Fruit fly (Drosophila melanogaster) whole organism: ENCODE measurements around the gene gig.

Experiments
- CG8478 ChIP-seq: fragments of >200 bp; optimal IDR thresholded peaks from 2 replicates; lab custom pipeline; 2018; ENCODE audit warnings: inconsistent platforms
- Dll ChIP-seq: fragments of >200 bp; optimal IDR thresholded peaks from 2 replicates; lab custom pipeline; 2017
- EcR ChIP-seq, 2 experiments: fragments of >200 bp; optimal IDR thresholded peaks; 2 replicates each; lab custom pipeline; 2017; ENCODE audit warnings: missing biosample characterization in 2 of 2, missing genetic modification characterization in 2 of 2, missing genetic modification reagents in 2 of 2
- pan ChIP-seq: fragments of >200 bp; optimal IDR thresholded peaks from 2 replicates; lab custom pipeline; 2017
- psq ChIP-seq: fragments of >200 bp; optimal IDR thresholded peaks from 2 replicates; lab custom pipeline; 2017
- usp ChIP-seq: fragments of >200 bp; optimal IDR thresholded peaks from 2 replicates; lab custom pipeline; 2017; ENCODE audit warnings: missing biosample characterization, missing genetic modification characterization, mixed read lengths

DNA sequence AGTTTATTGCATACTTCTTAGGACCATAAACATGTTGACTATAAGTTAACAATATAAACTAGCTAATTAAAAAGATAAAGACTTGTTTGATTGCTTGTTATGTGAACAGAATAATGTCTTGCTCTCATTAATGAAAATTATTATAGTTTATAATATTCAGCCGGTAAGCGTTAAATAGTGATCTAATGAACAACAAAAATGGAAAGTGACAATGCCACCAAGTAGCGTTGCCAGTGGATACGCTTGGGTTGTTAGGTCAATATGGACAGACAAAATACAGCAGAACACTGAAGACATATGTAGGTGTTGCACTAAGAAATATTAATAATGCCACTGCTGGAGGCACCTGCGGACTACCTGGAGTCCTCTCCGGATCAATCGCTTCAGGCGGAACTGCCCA lies 23.2 kb upstream of the gig start, which contains the start of gene CG14185:
- TF ChIP-seq pan (lab: Kevin White, UChicago) (no peak), usp (GFP tag; lab: Kevin White, UChicago) (no peak), psq (lab: Kevin White, UChicago) (no peak), CG8478 (no peak), EcR (GFP tag; optimal IDR thresholded peaks at IDR 0.05; lab: Kevin White, UChicago) (no peak), Dll (lab: Kevin White, UChicago) (no peak)
